Fruit fly (Drosophila melanogaster) whole organism, embryonic: ENCODE measurements around the gene CG42488.

ENCODE experiments used
- B-H1 ChIP-seq: fragments of 200-800 bp; sonication (Bioruptor generic); IDR thresholded peaks from 3 replicates; pipeline ENCODE4 v1.3.6; 2022; ENCODE audit warnings: missing biosample characterization, missing genetic modification characterization
- CG11456 ChIP-seq: fragments of 200-800 bp; sonication (Bioruptor generic); IDR thresholded peaks from 3 replicates; pipeline ENCODE4 v1.3.6; 2022; ENCODE audit warnings: missing biosample characterization, missing genetic modification characterization
- CG11504 ChIP-seq: fragments of 200-800 bp; sonication (Bioruptor generic); optimal IDR thresholded peaks from 3 replicates; lab custom pipeline; 2019; ENCODE audit warnings: missing biosample characterization, mild to moderate bottlenecking, missing genetic modification characterization, moderate library complexity
- CG11695 ChIP-seq: fragments of 200-800 bp; sonication (Bioruptor generic); IDR thresholded peaks from 3 replicates; pipeline ENCODE4 v1.3.6; 2022; ENCODE audit warnings: missing biosample characterization, missing genetic modification characterization
- CG12744 ChIP-seq: fragments of 200-800 bp; sonication (Bioruptor generic); optimal IDR thresholded peaks from 2 replicates; lab custom pipeline; 2016; ENCODE audit warnings: missing biosample characterization, missing genetic modification characterization
- CG13894 ChIP-seq: fragments of 200-800 bp; sonication (Bioruptor generic); optimal IDR thresholded peaks from 3 replicates; lab custom pipeline; 2018; ENCODE audit warnings: missing biosample characterization, mild to moderate bottlenecking, missing genetic modification characterization, moderate library complexity
- CG14710 ChIP-seq: fragments of 200-800 bp; sonication (Bioruptor generic); optimal IDR thresholded peaks from 3 replicates; lab custom pipeline; 2019; ENCODE audit warnings: missing biosample characterization, mild to moderate bottlenecking, missing genetic modification characterization, moderate library complexity
- CG15514 ChIP-seq: fragments of 200-800 bp; sonication (Bioruptor generic); optimal IDR thresholded peaks from 3 replicates; lab custom pipeline; 2017; ENCODE audit warnings: missing biosample characterization, missing genetic modification characterization, mild to moderate bottlenecking, moderate library complexity, missing genetic modification reagents
- CG16815 ChIP-seq: fragments of 200-800 bp; sonication (Bioruptor generic); optimal IDR thresholded peaks from 3 replicates; lab custom pipeline; 2017; ENCODE audit warnings: missing biosample characterization, mild to moderate bottlenecking, missing genetic modification characterization
- CG18619 ChIP-seq: fragments of 200-800 bp; sonication (Bioruptor generic); optimal IDR thresholded peaks from 3 replicates; lab custom pipeline; 2017; ENCODE audit warnings: missing biosample characterization, mild to moderate bottlenecking, missing genetic modification characterization
- CG4820 ChIP-seq: fragments of 200-800 bp; sonication (Bioruptor generic); optimal IDR thresholded peaks from 3 replicates; lab custom pipeline; 2016; ENCODE audit warnings: missing biosample characterization, missing genetic modification characterization
- CG7839 ChIP-seq: fragments of 200-800 bp; sonication (Bioruptor generic); optimal IDR thresholded peaks from 3 replicates; lab custom pipeline; 2018; ENCODE audit warnings: missing biosample characterization, mild to moderate bottlenecking, missing genetic modification characterization, moderate library complexity
- CG9797 ChIP-seq: fragments of 200-800 bp; sonication (Bioruptor generic); optimal IDR thresholded peaks from 3 replicates; lab custom pipeline; 2018; ENCODE audit warnings: missing biosample characterization, mild to moderate bottlenecking, missing genetic modification characterization
- CTCF ChIP-seq: fragments of 200-800 bp; sonication (Bioruptor generic); optimal IDR thresholded peaks from 2 replicates; lab custom pipeline; 2017; ENCODE audit warnings: missing biosample characterization, mild to moderate bottlenecking, missing genetic modification characterization, moderate library complexity
- D19B ChIP-seq: fragments of 200-800 bp; sonication (Bioruptor generic); optimal IDR thresholded peaks from 2 replicates; lab custom pipeline; 2017; ENCODE audit warnings: missing biosample characterization, mild to moderate bottlenecking, missing genetic modification characterization
- Dp ChIP-seq: fragments of 200-800 bp; sonication (Bioruptor generic); optimal IDR thresholded peaks from 2 replicates; lab custom pipeline; 2018; ENCODE audit warnings: missing biosample characterization, mild to moderate bottlenecking, missing genetic modification characterization, moderate library complexity
- E2f2 ChIP-seq: fragments of 200-800 bp; sonication (Bioruptor generic); IDR thresholded peaks from 2 replicates; pipeline ENCODE4 v1.3.6; 2022; ENCODE audit warnings: missing biosample characterization, missing genetic modification characterization
- HmgD ChIP-seq: fragments of 200-800 bp; sonication (Bioruptor generic); optimal IDR thresholded peaks from 3 replicates; lab custom pipeline; 2016; ENCODE audit warnings: missing biosample characterization, missing genetic modification characterization
- Hr78 ChIP-seq, 2 experiments: fragments of 200-800 bp in 1 of 2; fragments of >200 bp in 1 of 2; sonication (Bioruptor generic) in 1 of 2; optimal IDR thresholded peaks; 2 replicates each; lab custom pipeline; 2017 to 2019; ENCODE audit warnings: missing biosample characterization in 2 of 2, missing genetic modification characterization in 2 of 2, mild to moderate bottlenecking in 1 of 2, moderate library complexity in 1 of 2
- Jarid2 ChIP-seq: fragments of 200-800 bp; sonication (Bioruptor generic); optimal IDR thresholded peaks from 3 replicates; lab custom pipeline; 2017; ENCODE audit warnings: mild to moderate bottlenecking, missing biosample characterization, missing genetic modification reagents, missing genetic modification characterization
- Max ChIP-seq: fragments of 200-800 bp; sonication (Bioruptor generic); optimal IDR thresholded peaks from 2 replicates; lab custom pipeline; 2016; ENCODE audit warnings: missing biosample characterization, mild to moderate bottlenecking, missing genetic modification characterization
- Nf-YC ChIP-seq: fragments of 200-800 bp; optimal IDR thresholded peaks from 3 replicates; lab custom pipeline; 2019; ENCODE audit warnings: missing biosample characterization, mild to moderate bottlenecking, missing genetic modification characterization, moderate library complexity
- Ptx1 ChIP-seq: fragments of 200-800 bp; sonication (Bioruptor generic); IDR thresholded peaks from 2 replicates; pipeline ENCODE4 v1.3.6; 2022; ENCODE audit warnings: missing biosample characterization, missing genetic modification characterization
- YL-1 ChIP-seq: fragments of 200-800 bp; sonication (Bioruptor generic); optimal IDR thresholded peaks from 3 replicates; lab custom pipeline; 2017; ENCODE audit warnings: missing biosample characterization, mild to moderate bottlenecking, missing genetic modification characterization
- ara ChIP-seq: fragments of 200-800 bp; sonication (Bioruptor generic); IDR thresholded peaks from 2 replicates; pipeline ENCODE4 v1.3.6; 2022; ENCODE audit warnings: missing biosample characterization, missing genetic modification characterization
- ato ChIP-seq: fragments of 200-800 bp; sonication (Bioruptor generic); IDR thresholded peaks from 2 replicates; pipeline ENCODE4 v1.3.6; 2022; ENCODE audit warnings: missing biosample characterization, missing genetic modification characterization; ENCODE audit not compliant: partially characterized antibody
- croc ChIP-seq: fragments of 200-800 bp; sonication (Bioruptor generic); conservative IDR thresholded peaks from 3 replicates; pipeline ENCODE4 v1.3.6; 2022; ENCODE audit warnings: missing biosample characterization, missing genetic modification characterization
- dan ChIP-seq: fragments of 200-800 bp; sonication (Bioruptor generic); IDR thresholded peaks from 2 replicates; pipeline ENCODE4 v1.3.6; 2022; ENCODE audit warnings: missing biosample characterization, missing genetic modification characterization
- eyg ChIP-seq: fragments of 200-800 bp; sonication (Bioruptor generic); optimal IDR thresholded peaks from 3 replicates; lab custom pipeline; 2016; ENCODE audit warnings: missing biosample characterization, missing genetic modification characterization
- gro ChIP-seq: fragments of 200-800 bp; sonication (Bioruptor generic); optimal IDR thresholded peaks from 2 replicates; lab custom pipeline; 2016; ENCODE audit warnings: missing biosample characterization, missing genetic modification characterization
- hbn ChIP-seq: fragments of 200-800 bp; sonication (Bioruptor generic); IDR thresholded peaks from 2 replicates; pipeline ENCODE4 v1.3.6; 2022; ENCODE audit warnings: missing biosample characterization, missing genetic modification characterization; ENCODE audit not compliant: partially characterized antibody
- ind ChIP-seq: fragments of 200-800 bp; sonication (Bioruptor generic); optimal IDR thresholded peaks from 3 replicates; lab custom pipeline; 2016; ENCODE audit warnings: missing biosample characterization, missing genetic modification characterization
- insv ChIP-seq, 2 experiments: fragments of 200-800 bp; sonication (Bioruptor generic); optimal IDR thresholded peaks; 3 replicates each; lab custom pipeline; 2016 to 2018; ENCODE audit warnings: missing biosample characterization in 2 of 2, missing genetic modification characterization in 2 of 2
- klu ChIP-seq: fragments of 200-800 bp; sonication (Bioruptor generic); IDR thresholded peaks from 2 replicates; pipeline ENCODE4 v1.3.6; 2022; ENCODE audit warnings: missing biosample characterization, missing genetic modification characterization
- lov ChIP-seq, 2 experiments: fragments of 200-800 bp in 1 of 2; fragments of >200 bp in 1 of 2; sonication (Bioruptor generic) in 1 of 2; IDR thresholded peaks in 1 of 2; optimal IDR thresholded peaks in 1 of 2; 2 replicates in 1 of 2; 3 replicates in 1 of 2; pipeline versions ENCODE4 v1.3.6 to Lab custom; 2017 to 2022; ENCODE audit warnings: missing biosample characterization in 1 of 2, missing genetic modification characterization in 1 of 2
- nau ChIP-seq: fragments of 200-800 bp; sonication (Bioruptor generic); optimal IDR thresholded peaks from 3 replicates; lab custom pipeline; 2017; ENCODE audit warnings: missing biosample characterization, mild to moderate bottlenecking, missing genetic modification characterization, missing genetic modification reagents
- nom ChIP-seq: fragments of 200-800 bp; sonication (Bioruptor generic); optimal IDR thresholded peaks from 2 replicates; lab custom pipeline; 2017; ENCODE audit warnings: missing biosample characterization, missing genetic modification characterization, mild to moderate bottlenecking, moderate library complexity, missing genetic modification reagents
- prd ChIP-seq, 3 experiments: fragments of >200 bp in 2 of 3; fragments of 200-800 bp in 1 of 3; sonication (Bioruptor generic) in 1 of 3; optimal IDR thresholded peaks in 2 of 3; IDR thresholded peaks in 1 of 3; 2 replicates in 2 of 3; 3 replicates in 1 of 3; pipeline versions ENCODE4 v1.3.6 to Lab custom; 2017 to 2022; ENCODE audit warnings: missing biosample characterization in 1 of 3, missing genetic modification characterization in 1 of 3
- sens ChIP-seq: fragments of 200-800 bp; sonication (Bioruptor generic); peaks from one replicate; lab custom pipeline; 2016; ENCODE audit warnings: missing biosample characterization, missing genetic modification characterization
- seq ChIP-seq: fragments of 200-800 bp; sonication (Bioruptor generic); IDR thresholded peaks from 2 replicates; pipeline ENCODE4 v1.3.6; 2022; ENCODE audit warnings: missing biosample characterization, missing genetic modification characterization
- slbo ChIP-seq: fragments of 200-800 bp; sonication (Bioruptor generic); IDR thresholded peaks from 2 replicates; pipeline ENCODE4 v1.3.6; 2022; ENCODE audit warnings: missing biosample characterization, missing genetic modification characterization
- sna ChIP-seq: fragments of 200-800 bp; sonication (Bioruptor generic); IDR thresholded peaks from 2 replicates; pipeline ENCODE4 v1.3.6; 2022; ENCODE audit warnings: missing biosample characterization, missing genetic modification characterization; ENCODE audit not compliant: partially characterized antibody
- trem ChIP-seq: fragments of 200-800 bp; optimal IDR thresholded peaks from 3 replicates; lab custom pipeline; 2019; ENCODE audit warnings: missing biosample characterization, mild to moderate bottlenecking, missing genetic modification characterization, moderate library complexity
- vnd ChIP-seq: fragments of 200-800 bp; sonication (Bioruptor generic); IDR thresholded peaks from 3 replicates; pipeline ENCODE4 v1.3.6; 2022; ENCODE audit warnings: missing biosample characterization, missing genetic modification characterization; ENCODE audit not compliant: partially characterized antibody

Gene CG42488

dm6 chr3R:25490778-25491664, 8.1 kb downstream of the CG42488 start, which contains the start of the genes Gnpat and CG5112 (continued):
- TF ChIP-seq lov (optimal IDR thresholded peaks at IDR 0.05; lab: Kevin White, UChicago), result no peak
- TF ChIP-seq lov (GFP tag; IDR thresholded peaks at IDR 0.05; lab: Robert Waterston, UW), result peak; percentile 85
- TF ChIP-seq seq (GFP tag; lab: Robert Waterston, UW), result no peak; the same call in 1 of the 2 replicates
- TF ChIP-seq ara (GFP tag; lab: Robert Waterston, UW), result peak; percentile 81
- no peak for TF ChIP-seq prd (optimal IDR thresholded peaks at IDR 0.05; lab: Kevin White, UChicago)
- peak; percentile 79 for TF ChIP-seq prd (GFP tag; IDR thresholded peaks at IDR 0.05; lab: Robert Waterston, UW)
- peak; percentile 47 for TF ChIP-seq sna (GFP tag; lab: Robert Waterston, UW)
- peak; percentile 74 for TF ChIP-seq gro (GFP tag; lab: Kevin White, UChicago)
- peak in 1 of 2 experiments; percentile 22 for TF ChIP-seq insv (GFP tag; optimal IDR thresholded peaks at IDR 0.05; lab: Kevin White, UChicago)
- peak; percentile 1 for TF ChIP-seq CG9797 (GFP tag; lab: Kevin White, UChicago)
- TF ChIP-seq YL-1 (GFP tag; lab: Kevin White, UChicago), result peak; percentile 1
- peak; percentile 65 for TF ChIP-seq CG11504
- peak; percentile 28; the same call in 1 of the 2 replicates for TF ChIP-seq hbn (GFP tag; lab: Robert Waterston, UW)
- no peak for TF ChIP-seq klu (GFP tag; lab: Robert Waterston, UW)
- TF ChIP-seq CG18619, result peak; percentile 45
- TF ChIP-seq eyg (GFP tag; lab: Kevin White, UChicago), result peak; percentile 42
- TF ChIP-seq CG14710 (tag; lab: Kevin White, UChicago), result peak; percentile 65
- TF ChIP-seq CG12744 (GFP tag; lab: Kevin White, UChicago), result peak; percentile 47
- TF ChIP-seq E2f2, result peak; percentile 44
- no peak for TF ChIP-seq dan (GFP tag; lab: Robert Waterston, UW)

dm6 chr3R:25493294-25494187, 10.6 kb downstream of the CG42488 start:
- TF ChIP-seq CG15514 (GFP tag; lab: Kevin White, UChicago), result peak; percentile 44
- no peak for TF ChIP-seq Ptx1 (GFP tag; lab: Robert Waterston, UW)
- no peak for TF ChIP-seq Jarid2
- peak; percentile 1 for TF ChIP-seq CG7839 (tag; lab: Kevin White, UChicago)
- no peak for TF ChIP-seq nau (GFP tag; lab: Kevin White, UChicago)
- peak; percentile 26 for TF ChIP-seq trem
- TF ChIP-seq nom (GFP tag; lab: Kevin White, UChicago), result peak; percentile 95
- no peak for TF ChIP-seq D19B (GFP tag; lab: Kevin White, UChicago)
- peak; percentile 55 for TF ChIP-seq sens
- TF ChIP-seq CG11695 (GFP tag; lab: Robert Waterston, UW), result no peak
- TF ChIP-seq CG13894 (tag; lab: Kevin White, UChicago), result no peak
- TF ChIP-seq ato (GFP tag; lab: Robert Waterston, UW), result no peak
- TF ChIP-seq B-H1, result no peak
- TF ChIP-seq slbo (GFP tag; lab: Robert Waterston, UW), result peak; percentile 30; the same call in 1 of the 2 replicates
- no peak for TF ChIP-seq vnd (GFP tag; lab: Robert Waterston, UW)
- peak; percentile 91 for TF ChIP-seq Dp (GFP tag; lab: Kevin White, UChicago)
- no peak for TF ChIP-seq YL-1 (GFP tag; lab: Kevin White, UChicago)
- no peak for TF ChIP-seq croc (GFP tag; lab: Robert Waterston, UW)
- peak; percentile 11 for TF ChIP-seq Nf-YC (tag; lab: Kevin White, UChicago)
- TF ChIP-seq CTCF (GFP tag; lab: Kevin White, UChicago), result peak; percentile 20
- no peak for TF ChIP-seq HmgD
- no peak for TF ChIP-seq Hr78 (GFP tag; optimal IDR thresholded peaks at IDR 0.05; lab: Kevin White, UChicago)
- no peak for TF ChIP-seq CG11456
- TF ChIP-seq CG14710 (tag; lab: Kevin White, UChicago), result peak; percentile 31
- TF ChIP-seq CG16815 (GFP tag; lab: Kevin White, UChicago), result no peak
- TF ChIP-seq ind (GFP tag; lab: Kevin White, UChicago), result no peak
- peak; percentile 12 for TF ChIP-seq Max (GFP tag; lab: Kevin White, UChicago)
- no peak for TF ChIP-seq CG4820 (GFP tag; lab: Kevin White, UChicago)
